Fruit fly (Drosophila melanogaster) whole organism, prepupa: ENCODE results near the gene CG33346.

Experiments
- Blimp-1 ChIP-seq: fragments of 200-800 bp; sonication (Bioruptor generic); optimal IDR thresholded peaks from 3 replicates; lab custom pipeline; 2017; ENCODE audit warnings: missing biosample characterization, missing genetic modification characterization, mild to moderate bottlenecking, moderate library complexity, missing genetic modification reagents
- CG10631 ChIP-seq: fragments of 200-800 bp; sonication (Bioruptor generic); optimal IDR thresholded peaks from 2 replicates; lab custom pipeline; 2016; ENCODE audit warnings: missing biosample characterization, missing genetic modification characterization
- CG10669 ChIP-seq: fragments of 200-800 bp; sonication (Bioruptor generic); optimal IDR thresholded peaks from 3 replicates; lab custom pipeline; 2018; ENCODE audit warnings: missing biosample characterization, mild to moderate bottlenecking, missing genetic modification characterization, moderate library complexity
- CG11294 ChIP-seq: fragments of 200-800 bp; sonication (Bioruptor generic); IDR thresholded peaks from 2 replicates; pipeline ENCODE4 v1.3.6; 2022; ENCODE audit warnings: missing biosample characterization, missing genetic modification characterization
- CG11902 ChIP-seq: fragments of 200-800 bp; sonication (Bioruptor generic); optimal IDR thresholded peaks from 3 replicates; lab custom pipeline; 2016; ENCODE audit warnings: missing biosample characterization, missing genetic modification characterization
- CG16779 ChIP-seq: fragments of 200-800 bp; sonication (Bioruptor generic); optimal IDR thresholded peaks from 3 replicates; lab custom pipeline; 2017; ENCODE audit warnings: missing biosample characterization, mild to moderate bottlenecking, missing genetic modification characterization
- CG3032 ChIP-seq: fragments of 200-800 bp; optimal IDR thresholded peaks from 2 replicates; lab custom pipeline; 2019; ENCODE audit warnings: missing biosample characterization, mild to moderate bottlenecking, missing genetic modification characterization, moderate library complexity
- CG31627 ChIP-seq: fragments of 200-800 bp; sonication (Bioruptor generic); optimal IDR thresholded peaks from 3 replicates; lab custom pipeline; 2016; ENCODE audit warnings: missing biosample characterization, missing genetic modification characterization
- CG34406 ChIP-seq: fragments of 200-800 bp; sonication (Bioruptor generic); optimal IDR thresholded peaks from 3 replicates; lab custom pipeline; 2016; ENCODE audit warnings: missing biosample characterization, missing genetic modification characterization
- CG4318 ChIP-seq: fragments of 200-800 bp; sonication (Bioruptor generic); optimal IDR thresholded peaks from 3 replicates; lab custom pipeline; 2017; ENCODE audit warnings: missing biosample characterization, mild to moderate bottlenecking, missing genetic modification characterization
- CG6163 ChIP-seq: fragments of 200-800 bp; sonication (Bioruptor generic); IDR thresholded peaks from 3 replicates; pipeline ENCODE4 v1.3.6; 2022; ENCODE audit warnings: missing biosample characterization, missing genetic modification characterization
- CG6276 ChIP-seq: fragments of 200-800 bp; sonication (Bioruptor generic); optimal IDR thresholded peaks from 2 replicates; lab custom pipeline; 2017; ENCODE audit warnings: missing biosample characterization, mild to moderate bottlenecking, missing genetic modification characterization
- CG6792 ChIP-seq: fragments of 200-800 bp; sonication (Bioruptor generic); optimal IDR thresholded peaks from 3 replicates; lab custom pipeline; 2016; ENCODE audit warnings: missing biosample characterization, missing genetic modification characterization
- CG6808 ChIP-seq: fragments of 200-800 bp; sonication (Bioruptor generic); optimal IDR thresholded peaks from 3 replicates; lab custom pipeline; 2017; ENCODE audit warnings: missing biosample characterization, missing genetic modification characterization, mild to moderate bottlenecking, moderate library complexity, missing genetic modification reagents
- CG6854 ChIP-seq: fragments of 200-800 bp; sonication (Bioruptor generic); optimal IDR thresholded peaks from 2 replicates; lab custom pipeline; 2017; ENCODE audit warnings: missing biosample characterization, mild to moderate bottlenecking, missing genetic modification characterization
- CG7368 ChIP-seq: fragments of 200-800 bp; sonication (Bioruptor generic); optimal IDR thresholded peaks from 3 replicates; lab custom pipeline; 2016; ENCODE audit warnings: missing biosample characterization, missing genetic modification characterization
- CG8632 ChIP-seq: fragments of 200-800 bp; sonication (Bioruptor generic); optimal IDR thresholded peaks from 3 replicates; lab custom pipeline; 2016; ENCODE audit warnings: missing biosample characterization, missing genetic modification characterization
- Eip75B ChIP-seq: fragments of 200-800 bp; sonication (Bioruptor generic); optimal IDR thresholded peaks from 3 replicates; lab custom pipeline; 2016; ENCODE audit warnings: missing biosample characterization, missing genetic modification characterization
- Eip78C ChIP-seq: fragments of 200-800 bp; sonication (Bioruptor generic); peaks from one replicate; lab custom pipeline; 2016; ENCODE audit warnings: missing biosample characterization, missing genetic modification characterization
- Eip93F ChIP-seq: fragments of 200-800 bp; sonication (Bioruptor generic); optimal IDR thresholded peaks from 2 replicates; lab custom pipeline; 2016; ENCODE audit warnings: missing biosample characterization, mild to moderate bottlenecking, missing genetic modification characterization
- Ets96B ChIP-seq: fragments of 200-800 bp; optimal IDR thresholded peaks from 2 replicates; lab custom pipeline; 2019; ENCODE audit warnings: missing biosample characterization, mild to moderate bottlenecking, missing genetic modification characterization, moderate library complexity
- Gug ChIP-seq: fragments of 200-800 bp; sonication (Bioruptor generic); IDR thresholded peaks from 2 replicates; pipeline ENCODE4 v1.3.6; 2022; ENCODE audit warnings: missing biosample characterization, missing genetic modification characterization
- Hr38 ChIP-seq: sonication (Bioruptor generic); optimal IDR thresholded peaks from 2 replicates; lab custom pipeline; 2016; ENCODE audit warnings: missing biosample characterization, missing genetic modification characterization
- Hr39 ChIP-seq: fragments of 200-800 bp; sonication (Bioruptor generic); optimal IDR thresholded peaks from 2 replicates; lab custom pipeline; 2016; ENCODE audit warnings: missing biosample characterization, missing genetic modification characterization
- Lpt ChIP-seq: fragments of 200-800 bp; sonication (Bioruptor generic); optimal IDR thresholded peaks from 3 replicates; lab custom pipeline; 2016; ENCODE audit warnings: missing biosample characterization, missing genetic modification characterization
- Met ChIP-seq: fragments of 200-800 bp; sonication (Bioruptor generic); optimal IDR thresholded peaks from 3 replicates; lab custom pipeline; 2016; ENCODE audit warnings: missing biosample characterization, missing genetic modification characterization
- OdsH ChIP-seq: fragments of 200-800 bp; sonication (Bioruptor generic); optimal IDR thresholded peaks from 3 replicates; lab custom pipeline; 2016; ENCODE audit warnings: missing biosample characterization, missing genetic modification characterization
- Smox ChIP-seq: fragments of 200-800 bp; sonication (Bioruptor generic); optimal IDR thresholded peaks from 3 replicates; lab custom pipeline; 2016; ENCODE audit warnings: missing biosample characterization, missing genetic modification characterization
- cyc ChIP-seq: fragments of 200-800 bp; sonication (Bioruptor generic); optimal IDR thresholded peaks from 3 replicates; lab custom pipeline; 2016; ENCODE audit warnings: missing biosample characterization, missing genetic modification characterization
- eg ChIP-seq: fragments of 200-800 bp; sonication (Bioruptor generic); IDR thresholded peaks from 3 replicates; pipeline ENCODE4 v1.3.6; 2022; ENCODE audit warnings: missing biosample characterization, missing genetic modification characterization
- fd59A ChIP-seq: fragments of 200-800 bp; sonication (Bioruptor generic); optimal IDR thresholded peaks from 2 replicates; lab custom pipeline; 2017; ENCODE audit warnings: missing biosample characterization, mild to moderate bottlenecking, missing genetic modification characterization, missing genetic modification reagents
- fd85E ChIP-seq: fragments of 200-800 bp; sonication (Bioruptor generic); optimal IDR thresholded peaks from 3 replicates; lab custom pipeline; 2016; ENCODE audit warnings: missing biosample characterization, missing genetic modification characterization
- fkh ChIP-seq: fragments of 200-800 bp; sonication (Bioruptor generic); optimal IDR thresholded peaks from 3 replicates; lab custom pipeline; 2017; ENCODE audit warnings: missing biosample characterization, mild to moderate bottlenecking, missing genetic modification characterization, moderate library complexity
- net ChIP-seq: fragments of 200-800 bp; sonication (Bioruptor generic); optimal IDR thresholded peaks from 3 replicates; lab custom pipeline; 2016; ENCODE audit warnings: missing biosample characterization, missing genetic modification characterization
- pdm3 ChIP-seq: fragments of 200-800 bp; sonication (Bioruptor generic); optimal IDR thresholded peaks from 3 replicates; lab custom pipeline; 2016; ENCODE audit warnings: missing biosample characterization, missing genetic modification characterization
- salr ChIP-seq, 2 experiments: fragments of 200-800 bp; sonication (Bioruptor generic); optimal IDR thresholded peaks; 3 replicates each; lab custom pipeline; 2016 to 2018; ENCODE audit warnings: missing biosample characterization in 2 of 2, missing genetic modification characterization in 2 of 2, mild to moderate bottlenecking in 1 of 2
- spab ChIP-seq: fragments of 200-800 bp; sonication (Bioruptor generic); optimal IDR thresholded peaks from 2 replicates; lab custom pipeline; 2017; ENCODE audit warnings: missing biosample characterization, mild to moderate bottlenecking, missing genetic modification characterization, missing genetic modification reagents
- ss ChIP-seq, 2 experiments: fragments of 200-800 bp; sonication (Bioruptor generic); optimal IDR thresholded peaks; 2 replicates in 1 of 2; 3 replicates in 1 of 2; lab custom pipeline; 2017 to 2018; ENCODE audit warnings: mild to moderate bottlenecking in 2 of 2, missing biosample characterization in 2 of 2, missing genetic modification characterization in 2 of 2, moderate library complexity in 1 of 2
- svp ChIP-seq: fragments of 200-800 bp; sonication (Bioruptor generic); peaks from one replicate; lab custom pipeline; 2016; ENCODE audit warnings: missing biosample characterization, missing genetic modification characterization

CG33346 gene

DNA sequence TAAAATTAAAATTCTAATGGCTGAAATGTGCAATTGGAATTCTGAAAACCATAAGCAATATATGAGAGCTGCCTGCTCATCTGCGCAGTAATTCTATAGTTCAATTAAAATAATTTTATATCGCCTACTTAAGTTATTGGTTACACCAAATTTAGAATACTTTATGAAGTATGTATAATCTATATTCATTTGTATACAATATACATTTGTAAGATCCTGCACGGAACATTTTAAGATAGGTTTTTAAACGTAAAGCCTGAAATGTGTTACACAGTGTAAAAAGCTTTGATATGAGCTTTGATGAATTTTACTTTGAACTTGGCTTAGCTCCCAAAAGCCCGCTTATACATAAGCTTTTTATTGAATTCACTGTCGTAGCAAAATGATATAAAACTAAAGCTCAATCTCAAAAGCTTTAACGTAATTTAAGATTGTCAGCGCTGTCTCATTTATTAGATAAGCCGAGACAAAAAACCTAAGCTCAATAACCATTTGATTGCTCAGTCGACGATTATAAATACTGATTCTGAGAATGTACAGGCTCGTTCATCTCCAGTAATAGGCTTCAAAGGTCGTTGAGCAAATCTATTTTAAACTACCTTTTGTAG lies 8.6 kb downstream of the CG33346 start (continued):
- TF ChIP-seq CG6792 (no peak), svp (peak; percentile 62), CG10669 (GFP tag; lab: Kevin White, UChicago) (no peak), fd59A (GFP tag; lab: Kevin White, UChicago) (no peak), Met (GFP tag; lab: Kevin White, UChicago) (peak; percentile 34), pdm3 (GFP tag; lab: Kevin White, UChicago) (no peak), CG3032 (tag; lab: Kevin White, UChicago) (peak; percentile 38), net (GFP tag; lab: Kevin White, UChicago) (peak; percentile 11), Smox (GFP tag; lab: Kevin White, UChicago) (peak; percentile 27), CG6276 (GFP tag; lab: Kevin White, UChicago) (no peak), CG16779 (tag; lab: Kevin White, UChicago) (no peak), CG6808 (no peak), spab (GFP tag; lab: Kevin White, UChicago) (no peak)

DNA sequence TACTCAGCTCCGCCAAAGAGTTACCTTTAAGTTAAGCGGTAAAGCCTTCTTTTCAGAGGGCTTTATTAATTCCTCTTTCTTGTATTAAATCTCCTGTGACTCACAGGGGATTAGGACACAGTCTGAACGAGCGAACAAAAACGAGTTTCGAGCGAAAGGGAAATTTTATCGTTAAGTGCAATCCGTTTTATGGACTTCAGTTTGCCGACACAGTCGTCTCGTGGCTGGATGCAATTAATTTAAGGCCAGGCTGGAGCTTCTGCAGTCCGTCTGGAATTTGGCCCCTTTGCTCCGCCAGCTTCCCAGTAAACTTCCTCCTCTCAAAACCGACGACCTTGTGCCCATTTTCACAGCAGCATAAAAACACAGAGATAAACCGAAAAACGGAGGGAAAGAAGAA lies 10.6 kb downstream of the CG33346 start:
- TF ChIP-seq Smox (GFP tag; lab: Kevin White, UChicago) = no peak
- no peak for TF ChIP-seq salr (GFP tag; optimal IDR thresholded peaks at IDR 0.05; lab: Kevin White, UChicago)
- TF ChIP-seq CG10631 (GFP tag; lab: Kevin White, UChicago) = no peak
- no peak for TF ChIP-seq spab (GFP tag; lab: Kevin White, UChicago)
- no peak for TF ChIP-seq CG6276 (GFP tag; lab: Kevin White, UChicago)
- no peak for TF ChIP-seq CG4318 (GFP tag; lab: Kevin White, UChicago)
- TF ChIP-seq Blimp-1 (GFP tag; lab: Kevin White, UChicago) = peak; percentile 88
- no peak for TF ChIP-seq svp
- TF ChIP-seq Eip78C (GFP tag; lab: Kevin White, UChicago) = peak; percentile 34
- TF ChIP-seq cyc (GFP tag; lab: Kevin White, UChicago) = no peak
- no peak for TF ChIP-seq pdm3 (GFP tag; lab: Kevin White, UChicago)
- TF ChIP-seq ss (GFP tag; optimal IDR thresholded peaks at IDR 0.05; lab: Kevin White, UChicago) = peak in 1 of 2 experiments; percentile 62
- TF ChIP-seq CG6854 (GFP tag; lab: Kevin White, UChicago) = peak; percentile 14
- no peak for TF ChIP-seq Hr39

dm6 chr3R:28681834-28682464 lies 12.9 kb downstream of the CG33346 start:
- peak in 1 of 2 experiments; percentile 12 for TF ChIP-seq ss (GFP tag; optimal IDR thresholded peaks at IDR 0.05; lab: Kevin White, UChicago)
- TF ChIP-seq eg = peak; percentile 26; the same call in 1 of the 3 replicates
- no peak for TF ChIP-seq CG6792
- TF ChIP-seq Eip78C (GFP tag; lab: Kevin White, UChicago) = peak; percentile 57
- TF ChIP-seq CG11902 (GFP tag; lab: Kevin White, UChicago) = no peak
- TF ChIP-seq CG31627 = no peak
- TF ChIP-seq Hr38 = no peak
- TF ChIP-seq fd85E = no peak
- no peak for TF ChIP-seq Eip93F (GFP tag; lab: Kevin White, UChicago)
- no peak for TF ChIP-seq fkh
- TF ChIP-seq CG10669 (GFP tag; lab: Kevin White, UChicago) = no peak
- no peak for TF ChIP-seq CG8632 (GFP tag; lab: Kevin White, UChicago)
- TF ChIP-seq Lpt (GFP tag; lab: Kevin White, UChicago) = no peak
- TF ChIP-seq CG16779 (tag; lab: Kevin White, UChicago) = no peak
- TF ChIP-seq OdsH = no peak

dm6 chr3R:28685558-28685957 lies 16.5 kb downstream of the CG33346 start:
- TF ChIP-seq Gug (no peak), CG11294 (GFP tag; lab: Robert Waterston, UW) (no peak), Eip75B (no peak), Ets96B (no peak), CG34406 (no peak), net (GFP tag; lab: Kevin White, UChicago) (no peak), Eip78C (GFP tag; lab: Kevin White, UChicago) (no peak), CG6163 (no peak), fd59A (GFP tag; lab: Kevin White, UChicago) (no peak), OdsH (no peak), spab (GFP tag; lab: Kevin White, UChicago) (no peak), CG10669 (GFP tag; lab: Kevin White, UChicago) (no peak), Smox (GFP tag; lab: Kevin White, UChicago) (no peak), eg (no peak), CG7368 (GFP tag; lab: Kevin White, UChicago) (no peak)
